Worm (Caenorhabditis elegans): ENCODE results near the gene Y82E9BR.14.

DNA sequence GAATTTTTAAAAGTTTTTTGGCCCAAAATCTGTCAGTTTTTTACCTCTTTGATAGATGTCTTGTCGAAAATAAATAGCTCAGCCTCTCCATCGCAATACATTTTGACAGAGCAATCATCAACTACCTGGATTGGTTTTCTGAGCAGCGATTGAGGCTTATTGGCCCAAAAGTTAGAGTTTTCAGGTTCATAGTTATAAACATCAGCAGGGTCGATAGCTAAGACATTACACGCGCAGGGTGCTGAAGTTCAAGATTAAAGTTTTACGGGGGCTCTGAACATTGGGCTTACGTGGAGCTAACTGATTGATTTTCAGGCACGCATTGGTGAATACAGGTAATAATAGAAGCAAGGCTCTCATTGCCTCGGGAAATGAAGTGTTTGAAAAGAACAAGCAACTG lies 54.2 kb downstream of the Y82E9BR.14 start, which contains the start of gene Y82E9BR.9:
- TF ChIP-seq lin-32 (GFP tag; optimal IDR thresholded peaks at IDR 0.05) (no peak), unc-62 (GFP tag; optimal IDR thresholded peaks at IDR 0.05) (no peak), nhr-12 (tag; optimal IDR thresholded peaks at IDR 0.05) (no peak), snpc-4 (tag; optimal IDR thresholded peaks at IDR 0.05) (no peak), mep-1 (tag; optimal IDR thresholded peaks at IDR 0.05) (no peak), lsy-2 (tag; optimal IDR thresholded peaks at IDR 0.05) (no peak), nhr-28 (tag; optimal IDR thresholded peaks at IDR 0.05) (no peak), nhr-237 (tag; optimal IDR thresholded peaks at IDR 0.05) (no peak), unc-39 (tag; optimal IDR thresholded peaks at IDR 0.05) (no peak), ces-1 (GFP tag; optimal IDR thresholded peaks at IDR 0.05) (no peak)
